Fruit fly (Drosophila melanogaster): ENCODE results near the gene CG4229.

Gene CG4229

dm6 chr3L:16574307-16574946 lies 17.8 kb downstream of the CG4229 start, which contains the start of gene mbf1 (continued):
- TF ChIP-seq twi (tag; optimal IDR thresholded peaks at IDR 0.05) (no peak), luna (GFP tag; optimal IDR thresholded peaks at IDR 0.05) (no peak), CG8089 (GFP tag; optimal IDR thresholded peaks at IDR 0.05) (no peak), Dll (GFP tag; IDR thresholded peaks at IDR 0.05; ENCODE audit: partially characterized antibody) (peak; percentile 78), CG3995 (GFP tag; optimal IDR thresholded peaks at IDR 0.05) (peak; percentile 48), Opbp (GFP tag; IDR thresholded peaks at IDR 0.05; ENCODE audit: partially characterized antibody) (no peak), CG12391 (tag; optimal IDR thresholded peaks at IDR 0.05) (peak; percentile 48), Hmr (GFP tag; optimal IDR thresholded peaks at IDR 0.05) (peak; percentile 11), tll (GFP tag; optimal IDR thresholded peaks at IDR 0.05) (peak in 1 of 2 experiments; percentile 16), CG43689 (GFP tag; IDR thresholded peaks at IDR 0.05) (no peak), CG17612 (GFP tag; IDR thresholded peaks at IDR 0.05) (no peak), Hr78 (GFP tag; optimal IDR thresholded peaks at IDR 0.05) (no peak), CG2889 (GFP tag; IDR thresholded peaks at IDR 0.05) (no peak), chn (GFP tag; optimal IDR thresholded peaks at IDR 0.05) (no peak), ash1 (GFP tag; optimal IDR thresholded peaks at IDR 0.05) (no peak), gcm (GFP tag; optimal IDR thresholded peaks at IDR 0.05) (no peak), PHDP (tag; optimal IDR thresholded peaks at IDR 0.05) (peak; percentile 40), cwo (GFP tag; optimal IDR thresholded peaks at IDR 0.05) (no peak), Atf3 (GFP tag; optimal IDR thresholded peaks at IDR 0.05) (no peak), CG12104 (GFP tag; optimal IDR thresholded peaks at IDR 0.05) (peak; percentile 31), HLH3B (GFP tag; IDR thresholded peaks at IDR 0.05) (no peak), zen (tag; optimal IDR thresholded peaks at IDR 0.05) (peak; percentile 21), gem (tag; optimal IDR thresholded peaks at IDR 0.05) (peak; percentile 27), jing (GFP tag; optimal IDR thresholded peaks at IDR 0.05) (no peak), sug (tag; optimal IDR thresholded peaks at IDR 0.05) (peak; percentile 39), ind (GFP tag; optimal IDR thresholded peaks at IDR 0.05) (no peak), Oaz (GFP tag; IDR thresholded peaks at IDR 0.05) (no peak), fru (optimal IDR thresholded peaks at IDR 0.05) (no peak), CkIIα-i1 (GFP tag; IDR thresholded peaks at IDR 0.05) (no peak), CG17385 (GFP tag; optimal IDR thresholded peaks at IDR 0.05) (no peak), mam (GFP tag; optimal IDR thresholded peaks at IDR 0.05) (peak; percentile 37), CG9609 (GFP tag; optimal IDR thresholded peaks at IDR 0.05) (no peak), kay (GFP tag; optimal IDR thresholded peaks at IDR 0.05) (no peak), shn (GFP tag; optimal IDR thresholded peaks at IDR 0.05) (peak; percentile 5), Lim3 (GFP tag; IDR thresholded peaks at IDR 0.05) (no peak), CG16863 (GFP tag; optimal IDR thresholded peaks at IDR 0.05) (no peak), CG7745 (tag; optimal IDR thresholded peaks at IDR 0.05) (no peak), CG8359 (GFP tag; optimal IDR thresholded peaks at IDR 0.05; ENCODE audit: borderline replicate concordance) (no peak), disco-r (GFP tag; optimal IDR thresholded peaks at IDR 0.05) (no peak), pnt (GFP tag; optimal IDR thresholded peaks at IDR 0.05) (peak; percentile 22), CG1792 (GFP tag; optimal IDR thresholded peaks at IDR 0.05) (no peak), nmo (GFP tag; optimal IDR thresholded peaks at IDR 0.05) (peak; percentile 61), ac (GFP tag; optimal IDR thresholded peaks at IDR 0.05) (no peak), CG11696 (GFP tag; IDR thresholded peaks at IDR 0.05) (no peak), Sry-β (GFP tag; optimal IDR thresholded peaks at IDR 0.05) (no peak), hbn (GFP tag; IDR thresholded peaks at IDR 0.05; ENCODE audit: partially characterized antibody) (peak; percentile 49; the same call in 1 of the 2 replicates), CG3065 (GFP tag; optimal IDR thresholded peaks at IDR 0.05) (no peak), al (GFP tag; IDR thresholded peaks at IDR 0.05) (no peak), CG31365 (tag; optimal IDR thresholded peaks at IDR 0.05) (no peak), E2f2 (GFP tag; IDR thresholded peaks at IDR 0.05) (peak; percentile 69)
